Fruit fly (Drosophila melanogaster) whole organism: ENCODE data around the gene CG5116.

ENCODE experiments used
- EcR ChIP-seq, 2 experiments: fragments of >200 bp; optimal IDR thresholded peaks; 2 replicates each; lab custom pipeline; 2017; ENCODE audit warnings: missing biosample characterization in 2 of 2, missing genetic modification characterization in 2 of 2, missing genetic modification reagents in 2 of 2
- pan ChIP-seq: fragments of >200 bp; optimal IDR thresholded peaks from 2 replicates; lab custom pipeline; 2017
- usp ChIP-seq: fragments of >200 bp; optimal IDR thresholded peaks from 2 replicates; lab custom pipeline; 2017; ENCODE audit warnings: missing biosample characterization, missing genetic modification characterization, mixed read lengths

- no peak for TF ChIP-seq EcR (GFP tag; optimal IDR thresholded peaks at IDR 0.05; lab: Kevin White, UChicago)
- no peak for TF ChIP-seq pan (lab: Kevin White, UChicago)
- TF ChIP-seq usp (GFP tag; lab: Kevin White, UChicago) = no peak
These were observed 10.6 kb downstream of the CG5116 start for dm6 chr3R:25493294-25494187.
